Fruit fly (Drosophila melanogaster): ENCODE results near the gene Gbeta13F.

The Gbeta13F gene

DNA sequence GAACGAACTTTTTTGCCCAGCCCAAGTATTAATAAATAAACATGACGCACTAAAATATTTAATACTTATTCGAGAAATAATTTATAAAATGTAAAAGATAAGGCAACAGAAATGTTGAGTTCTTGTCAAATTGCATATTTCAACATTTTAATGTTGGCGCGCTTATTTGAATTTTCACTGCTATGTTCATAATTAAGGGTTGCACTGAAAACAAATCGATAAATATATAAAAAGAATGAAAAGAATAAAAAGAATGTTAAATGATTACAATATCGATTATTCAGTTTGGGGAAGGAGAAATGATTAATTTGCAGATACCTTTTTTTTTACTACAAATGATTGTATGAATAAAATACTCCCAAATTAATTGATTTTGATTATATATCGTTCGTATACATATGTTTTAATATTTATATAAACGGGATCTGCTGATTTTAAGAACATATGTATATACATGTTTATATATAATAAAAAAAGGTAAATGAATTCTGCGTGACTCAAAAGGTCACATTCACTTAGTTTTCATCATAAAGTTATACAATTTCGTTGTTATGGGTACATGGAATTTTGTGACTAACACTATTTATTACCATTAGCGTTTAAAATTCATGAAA is 7.0 kb downstream of the Gbeta13F start (continued):
- TF ChIP-seq nerfin-2 (GFP tag; IDR thresholded peaks at IDR 0.05; ENCODE audit: partially characterized antibody) (no peak), bbx (GFP tag; IDR thresholded peaks at IDR 0.05; ENCODE audit: partially characterized antibody) (peak; percentile 55; the same call in 1 of the 2 replicates), CG12299 (tag; optimal IDR thresholded peaks at IDR 0.05) (no peak), Atf-2 (GFP tag; optimal IDR thresholded peaks at IDR 0.05) (no peak), ftz-f1 (GFP tag; optimal IDR thresholded peaks at IDR 0.05) (no peak), Scr (GFP tag; IDR thresholded peaks at IDR 0.05; ENCODE audit: partially characterized antibody) (peak; percentile 50), CG17612 (GFP tag; IDR thresholded peaks at IDR 0.05) (no peak), Sox102F (GFP tag; optimal IDR thresholded peaks at IDR 0.05) (no peak), Dp (GFP tag; optimal IDR thresholded peaks at IDR 0.05) (peak; percentile 74), pnt (GFP tag; optimal IDR thresholded peaks at IDR 0.05) (no peak), vvl (GFP tag; IDR thresholded peaks at IDR 0.05) (no peak), Fer3 (tag; optimal IDR thresholded peaks at IDR 0.05) (no peak), nom (GFP tag; optimal IDR thresholded peaks at IDR 0.05) (no peak), grau (tag; optimal IDR thresholded peaks at IDR 0.05) (no peak), Meics (GFP tag; optimal IDR thresholded peaks at IDR 0.05) (no peak), psq (GFP tag; optimal IDR thresholded peaks at IDR 0.05) (no peak), hbn (GFP tag; IDR thresholded peaks at IDR 0.05; ENCODE audit: partially characterized antibody) (0 out of 2 replicates have a peak, but pooled peaks have one; percentile 11), MBD-R2 (GFP tag; IDR thresholded peaks at IDR 0.05) (no peak), br (optimal IDR thresholded peaks at IDR 0.05) (no peak), Tbp (GFP tag; optimal IDR thresholded peaks at IDR 0.05) (no peak), CG32772 (GFP tag; IDR thresholded peaks at IDR 0.05) (no peak), CG14667 (GFP tag; IDR thresholded peaks at IDR 0.05) (no peak), bigmax (GFP tag; optimal IDR thresholded peaks at IDR 0.05) (no peak), CG8765 (GFP tag; IDR thresholded peaks at IDR 0.05) (no peak), Trl (optimal IDR thresholded peaks at IDR 0.05) (no peak), Trl (GFP tag; optimal IDR thresholded peaks at IDR 0.05) (no peak), CG11723 (GFP tag; optimal IDR thresholded peaks at IDR 0.05) (no peak), scrt (GFP tag; optimal IDR thresholded peaks at IDR 0.05) (no peak), dysf (GFP tag; IDR thresholded peaks at IDR 0.05) (no peak), sens-2 (GFP tag; IDR thresholded peaks at IDR 0.05) (no peak), cad (GFP tag; optimal IDR thresholded peaks at IDR 0.05) (no peak), CG11247 (GFP tag; IDR thresholded peaks at IDR 0.05) (no peak), Nf-YA (GFP tag; IDR thresholded peaks at IDR 0.05) (no peak), CG2678 (tag; optimal IDR thresholded peaks at IDR 0.05) (no peak), bab2 (GFP tag; optimal IDR thresholded peaks at IDR 0.05) (no peak), croc (GFP tag; conservative IDR thresholded peaks at IDR 0.05) (no peak), Gug (GFP tag; IDR thresholded peaks at IDR 0.05) (no peak), hb (GFP tag; IDR thresholded peaks at IDR 0.05; ENCODE audit: partially characterized antibody) (no peak), eve (GFP tag; optimal IDR thresholded peaks at IDR 0.05) (no peak), dimm (GFP tag; IDR thresholded peaks at IDR 0.05) (no peak), Ssrp (tag; optimal IDR thresholded peaks at IDR 0.05) (no peak), Ets65A (GFP tag) (no peak), Sox100B (GFP tag; optimal IDR thresholded peaks at IDR 0.05) (no peak), CG14441 (GFP tag; IDR thresholded peaks at IDR 0.05) (no peak), CG12659 (GFP tag; optimal IDR thresholded peaks at IDR 0.05) (no peak), CG33557 (GFP tag; optimal IDR thresholded peaks at IDR 0.05) (no peak), CG9437 (GFP tag; optimal IDR thresholded peaks at IDR 0.05) (no peak), BEAF-32 (GFP tag; optimal IDR thresholded peaks at IDR 0.05) (peak; percentile 54), CG32532 (GFP tag; IDR thresholded peaks at IDR 0.05) (no peak), NK7.1 (GFP tag; optimal IDR thresholded peaks at IDR 0.05) (no peak), pita (GFP tag; optimal IDR thresholded peaks at IDR 0.05) (no peak), Opbp (GFP tag; IDR thresholded peaks at IDR 0.05; ENCODE audit: partially characterized antibody) (peak; percentile 16; the same call in 1 of the 3 replicates)

All from whole organism, embryonic.